Worm (Caenorhabditis elegans) whole organism, midembryonic: ENCODE results near the gene F23H12.3.

Experiments used
- cog-1 ChIP-seq: sonication (generic microtip); optimal IDR thresholded peaks from 2 replicates; lab custom pipeline; 2016; ENCODE audit warnings: missing genetic modification characterization, missing compliant biosample characterization
- flt-1 ChIP-seq: fragments of 200-800 bp; sonication (Bioruptor generic); IDR thresholded peaks from 2 replicates; pipeline ENCODE4 v1.3.6; 2022; ENCODE audit warnings: missing genetic modification characterization, missing compliant biosample characterization
- med-1 ChIP-seq: sonication (generic microtip); optimal IDR thresholded peaks from 2 replicates; lab custom pipeline; 2017; ENCODE audit warnings: missing genetic modification characterization, mild to moderate bottlenecking, missing compliant biosample characterization, antibody characterized with exemption, missing genetic modification reagents; ENCODE audit not compliant: insufficient read depth
- ref-1 ChIP-seq: fragments of 200-800 bp; sonication (Bioruptor generic); conservative IDR thresholded peaks from 2 replicates; pipeline ENCODE4 v1.3.6; 2022; ENCODE audit warnings: missing genetic modification reagents, missing genetic modification characterization, missing compliant biosample characterization
- ztf-29 ChIP-seq: fragments of 200-800 bp; sonication (Bioruptor generic); IDR thresholded peaks from 2 replicates; pipeline ENCODE4 v1.3.6; 2022; ENCODE audit warnings: missing genetic modification reagents, missing genetic modification characterization, missing compliant biosample characterization

ce11 chrV:12377256-12377655 lies 32.3 kb downstream of the F23H12.3 start, which contains the start of gene K01D12.1:
- TF ChIP-seq med-1 (GFP tag; lab: Kevin White, UChicago) (no peak), ztf-29 (GFP tag; lab: Robert Waterston, UW) (no peak), cog-1 (tag; lab: Kevin White, UChicago) (no peak), ref-1 (GFP tag; lab: Robert Waterston, UW) (no peak), flt-1 (GFP tag; lab: Robert Waterston, UW) (no peak)
